Worm (Caenorhabditis elegans): Measurements from ENCODE around the gene fbxa-71.

DNA sequence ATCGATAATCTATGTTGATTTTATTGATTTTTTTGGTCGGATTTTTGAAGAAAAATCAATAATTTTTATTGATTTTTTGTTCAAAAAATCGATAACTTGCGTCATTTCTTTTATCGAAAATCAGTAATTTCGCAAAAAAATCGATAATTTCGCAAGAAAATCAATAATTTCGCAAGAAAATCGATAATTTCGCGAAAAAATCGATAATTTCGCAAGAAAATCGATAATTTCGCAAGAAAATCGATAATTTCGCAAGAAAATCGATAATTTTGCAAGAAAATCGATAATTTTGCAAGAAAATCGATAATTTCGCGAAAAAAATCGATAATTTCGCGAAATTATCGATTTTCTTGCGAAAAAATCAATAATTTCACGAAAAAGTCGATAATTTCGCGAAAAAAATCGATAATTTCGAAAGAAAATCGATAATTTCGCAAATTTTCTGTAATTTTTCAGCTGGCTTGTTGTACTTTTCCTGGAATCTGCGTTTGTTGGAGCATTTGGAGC is 27.8 kb downstream of the fbxa-71 start:
- no peak for TF ChIP-seq ztf-4 (tag; optimal IDR thresholded peaks at IDR 0.05)
- TF ChIP-seq pha-4 (tag; optimal IDR thresholded peaks at IDR 0.05) = no peak
- TF ChIP-seq mdl-1 (tag; optimal IDR thresholded peaks at IDR 0.05) = no peak
- TF ChIP-seq sea-2 (GFP tag; optimal IDR thresholded peaks at IDR 0.05) = no peak
- TF ChIP-seq lin-39 (tag; optimal IDR thresholded peaks at IDR 0.05) = no peak
- TF ChIP-seq nhr-76 (tag; optimal IDR thresholded peaks at IDR 0.05) = no peak
- TF ChIP-seq ama-1 (optimal IDR thresholded peaks at IDR 0.05) = no peak
- TF ChIP-seq fos-1 (tag; optimal IDR thresholded peaks at IDR 0.05) = no peak
- TF ChIP-seq ceh-9 (tag; optimal IDR thresholded peaks at IDR 0.05) = no peak
- no peak for TF ChIP-seq aly-2 (tag; optimal IDR thresholded peaks at IDR 0.05)
- no peak for TF ChIP-seq ztf-11 (tag; optimal IDR thresholded peaks at IDR 0.05)
- no peak for TF ChIP-seq nhr-77 (tag; optimal IDR thresholded peaks at IDR 0.05)
